Worm (Caenorhabditis elegans) whole organism, mixed stage, embryonic: Measurements from ENCODE around the gene C18D11.3.

Experiments
- elt-3 ChIP-seq: fragments of 150-350 bp; optimal IDR thresholded peaks from 2 replicates; lab custom pipeline; 2014; ENCODE audit warnings: missing biosample characterization, missing genetic modification characterization
- ham-2 ChIP-seq: fragments of 200-800 bp; sonication (Bioruptor generic); optimal IDR thresholded peaks from 2 replicates; lab custom pipeline; 2018; ENCODE audit warnings: mild to moderate bottlenecking, missing genetic modification characterization, missing compliant biosample characterization
- lin-13 ChIP-seq: fragments of 150-350 bp; optimal IDR thresholded peaks from 2 replicates; lab custom pipeline; 2014; ENCODE audit warnings: missing biosample characterization, missing genetic modification characterization
- nhr-12 ChIP-seq: fragments of 150-350 bp; optimal IDR thresholded peaks from 2 replicates; lab custom pipeline; 2014; ENCODE audit warnings: missing biosample characterization, missing genetic modification characterization
- nhr-76 ChIP-seq: sonication (generic microtip); optimal IDR thresholded peaks from 2 replicates; lab custom pipeline; 2017; ENCODE audit warnings: missing biosample characterization, missing genetic modification characterization
- pha-4 ChIP-seq: fragments of 150-350 bp; optimal IDR thresholded peaks from 2 replicates; lab custom pipeline; 2018; ENCODE audit warnings: missing biosample characterization, missing genetic modification reagents, missing genetic modification characterization
- sem-2 ChIP-seq: fragments of 200-800 bp; sonication (Bioruptor generic); optimal IDR thresholded peaks from 2 replicates; lab custom pipeline; 2018; ENCODE audit warnings: mild to moderate bottlenecking, missing genetic modification characterization, missing compliant biosample characterization
- snpc-4 ChIP-seq: fragments of 150-350 bp; optimal IDR thresholded peaks from 2 replicates; lab custom pipeline; 2014; ENCODE audit warnings: missing biosample characterization, missing genetic modification characterization
- unc-39 ChIP-seq: fragments of 150-350 bp; optimal IDR thresholded peaks from 2 replicates; lab custom pipeline; 2014; ENCODE audit warnings: missing biosample characterization, missing genetic modification characterization
- unc-62 ChIP-seq: fragments of 150-350 bp; optimal IDR thresholded peaks from 2 replicates; lab custom pipeline; 2014; ENCODE audit warnings: missing biosample characterization, missing genetic modification reagents, missing genetic modification characterization

DNA sequence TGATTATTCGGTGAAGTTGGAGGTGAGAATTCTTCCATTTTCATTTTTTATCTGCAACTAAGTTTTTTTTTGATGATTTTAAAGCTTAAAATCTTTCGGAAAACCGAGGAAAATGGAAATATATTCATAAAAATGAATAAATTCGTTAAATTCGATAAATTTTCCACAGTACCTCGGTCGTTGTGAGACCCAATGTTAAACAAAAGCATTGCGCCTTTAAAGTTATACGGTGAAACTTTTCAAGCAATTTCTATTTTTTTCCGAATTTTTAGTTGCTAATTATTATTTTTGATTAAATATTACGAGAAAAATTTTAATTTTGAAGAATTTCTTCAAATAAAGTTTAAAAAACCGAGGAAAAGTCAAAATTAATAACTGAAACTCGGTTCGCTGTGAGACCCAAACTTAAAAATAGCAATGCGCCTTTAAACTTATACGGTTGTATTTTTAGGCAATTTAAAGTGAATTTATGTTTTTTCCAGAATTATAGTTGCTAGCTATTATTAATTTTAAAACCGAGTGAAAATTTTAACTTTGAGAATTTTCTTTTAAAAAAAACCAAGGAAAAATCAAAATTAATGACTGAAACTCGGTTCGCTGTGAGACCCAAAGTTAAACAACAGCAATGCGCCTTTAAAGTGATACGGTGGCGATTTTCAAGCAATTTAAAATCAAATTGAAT is 46.1 kb downstream of the C18D11.3 start, which contains the start of gene taf-12:
- TF ChIP-seq lin-13 (no peak), pha-4 (tag; lab: Kevin White, UChicago) (no peak), nhr-12 (tag; lab: Kevin White, UChicago) (no peak), unc-62 (GFP tag; lab: Kevin White, UChicago) (no peak), sem-2 (no peak), elt-3 (tag; lab: Kevin White, UChicago) (no peak), nhr-76 (tag; lab: Kevin White, UChicago) (no peak), unc-39 (tag; lab: Kevin White, UChicago) (no peak), snpc-4 (tag; lab: Kevin White, UChicago) (no peak), ham-2 (GFP tag; lab: Kevin White, UChicago) (no peak)
